Fruit fly (Drosophila melanogaster) whole organism, embryonic: ENCODE data around the gene Cwc25.

Experiments
- Ada2b ChIP-seq: fragments of 200-800 bp; sonication (Bioruptor generic); IDR thresholded peaks from 2 replicates; pipeline ENCODE4 v1.3.6; 2022; ENCODE audit warnings: missing biosample characterization, missing genetic modification characterization
- Atf-2 ChIP-seq: fragments of 200-800 bp; sonication (Bioruptor generic); optimal IDR thresholded peaks from 2 replicates; lab custom pipeline; 2016; ENCODE audit warnings: missing biosample characterization, missing genetic modification characterization
- CG10274 ChIP-seq: fragments of 200-800 bp; sonication (Bioruptor generic); optimal IDR thresholded peaks from 3 replicates; lab custom pipeline; 2017; ENCODE audit warnings: missing biosample characterization, mild to moderate bottlenecking, missing genetic modification characterization
- CG10462 ChIP-seq: fragments of 200-800 bp; sonication (Bioruptor generic); optimal IDR thresholded peaks from 2 replicates; lab custom pipeline; 2016; ENCODE audit warnings: missing biosample characterization, missing genetic modification characterization
- CG10543 ChIP-seq: fragments of 200-800 bp; sonication (Bioruptor generic); optimal IDR thresholded peaks from 3 replicates; lab custom pipeline; 2017; ENCODE audit warnings: missing biosample characterization, mild to moderate bottlenecking, missing genetic modification characterization, moderate library complexity
- CG11456 ChIP-seq: fragments of 200-800 bp; sonication (Bioruptor generic); IDR thresholded peaks from 3 replicates; pipeline ENCODE4 v1.3.6; 2022; ENCODE audit warnings: missing biosample characterization, missing genetic modification characterization
- CG17186 ChIP-seq: fragments of 200-800 bp; sonication (Bioruptor generic); optimal IDR thresholded peaks from 3 replicates; lab custom pipeline; 2017; ENCODE audit warnings: missing biosample characterization, missing genetic modification reagents, missing genetic modification characterization
- CG17359 ChIP-seq: fragments of 200-800 bp; sonication (Bioruptor generic); optimal IDR thresholded peaks from 3 replicates; lab custom pipeline; 2018; ENCODE audit warnings: missing biosample characterization, mild to moderate bottlenecking, missing genetic modification characterization, moderate library complexity
- CG17568 ChIP-seq: fragments of 200-800 bp; sonication (Bioruptor generic); optimal IDR thresholded peaks from 2 replicates; lab custom pipeline; 2018; ENCODE audit warnings: missing biosample characterization, mild to moderate bottlenecking, missing genetic modification characterization, moderate library complexity
- CG30403 ChIP-seq: fragments of 200-800 bp; sonication (Bioruptor generic); optimal IDR thresholded peaks from 3 replicates; lab custom pipeline; 2016; ENCODE audit warnings: missing biosample characterization, missing genetic modification characterization
- CG32767 ChIP-seq: fragments of 200-800 bp; sonication (Bioruptor generic); IDR thresholded peaks from 2 replicates; pipeline ENCODE4 v1.3.6; 2022; ENCODE audit warnings: missing biosample characterization, missing genetic modification characterization
- CG33213 ChIP-seq: fragments of 200-800 bp; sonication (Bioruptor generic); optimal IDR thresholded peaks from 3 replicates; lab custom pipeline; 2016; ENCODE audit warnings: missing biosample characterization, missing genetic modification characterization
- CG42726 ChIP-seq: fragments of 200-800 bp; sonication (Bioruptor generic); IDR thresholded peaks from 2 replicates; pipeline ENCODE4 v1.3.6; 2022; ENCODE audit warnings: missing biosample characterization, missing genetic modification characterization; ENCODE audit not compliant: partially characterized antibody
- CG5180 ChIP-seq: fragments of 200-800 bp; sonication (Bioruptor generic); optimal IDR thresholded peaks from 3 replicates; lab custom pipeline; 2017; ENCODE audit warnings: missing biosample characterization, missing genetic modification characterization, mild to moderate bottlenecking, moderate library complexity, missing genetic modification reagents
- CG5953 ChIP-seq: fragments of 200-800 bp; sonication (Bioruptor generic); IDR thresholded peaks from 2 replicates; pipeline ENCODE4 v1.3.6; 2022; ENCODE audit warnings: missing biosample characterization, missing genetic modification characterization
- CG6272 ChIP-seq: fragments of 200-800 bp; sonication (Bioruptor generic); IDR thresholded peaks from 2 replicates; pipeline ENCODE4 v1.3.6; 2022; ENCODE audit warnings: missing biosample characterization, missing genetic modification characterization
- CG6791 ChIP-seq: fragments of 200-800 bp; sonication (Bioruptor generic); IDR thresholded peaks from 3 replicates; pipeline ENCODE4 v1.3.6; 2022; ENCODE audit warnings: missing biosample characterization, missing genetic modification characterization; ENCODE audit not compliant: partially characterized antibody
- CG6854 ChIP-seq: fragments of 200-800 bp; sonication (Bioruptor generic); optimal IDR thresholded peaks from 3 replicates; lab custom pipeline; 2017; ENCODE audit warnings: missing biosample characterization, mild to moderate bottlenecking, missing genetic modification characterization
- CG7987 ChIP-seq: fragments of 200-800 bp; sonication (Bioruptor generic); optimal IDR thresholded peaks from 2 replicates; lab custom pipeline; 2018; ENCODE audit warnings: missing biosample characterization, mild to moderate bottlenecking, missing genetic modification characterization, moderate library complexity
- CG8388 ChIP-seq: fragments of 200-800 bp; sonication (Bioruptor generic); optimal IDR thresholded peaks from 2 replicates; lab custom pipeline; 2019; ENCODE audit warnings: missing biosample characterization, mild to moderate bottlenecking, missing genetic modification characterization, moderate library complexity
- CG9797 ChIP-seq: fragments of 200-800 bp; sonication (Bioruptor generic); optimal IDR thresholded peaks from 3 replicates; lab custom pipeline; 2018; ENCODE audit warnings: missing biosample characterization, mild to moderate bottlenecking, missing genetic modification characterization
- Dad ChIP-seq: fragments of 200-800 bp; sonication (Bioruptor generic); optimal IDR thresholded peaks from 3 replicates; lab custom pipeline; 2016; ENCODE audit warnings: missing biosample characterization, missing genetic modification characterization
- Dip3 ChIP-seq: fragments of 200-800 bp; sonication (Bioruptor generic); optimal IDR thresholded peaks from 3 replicates; lab custom pipeline; 2016; ENCODE audit warnings: missing biosample characterization, missing genetic modification characterization
- MBD-R2 ChIP-seq: fragments of 200-800 bp; sonication (Bioruptor generic); IDR thresholded peaks from 2 replicates; pipeline ENCODE4 v1.3.6; 2022; ENCODE audit warnings: missing biosample characterization, missing genetic modification characterization
- Mrtf ChIP-seq: fragments of 200-800 bp; sonication (Bioruptor generic); IDR thresholded peaks from 3 replicates; pipeline ENCODE4 v1.3.6; 2022; ENCODE audit warnings: missing biosample characterization, missing genetic modification characterization
- Myb ChIP-seq: fragments of 200-800 bp; sonication (Bioruptor generic); optimal IDR thresholded peaks from 2 replicates; lab custom pipeline; 2016; ENCODE audit warnings: missing biosample characterization, missing genetic modification characterization
- NC2α ChIP-seq: fragments of 200-800 bp; sonication (Bioruptor generic); optimal IDR thresholded peaks from 2 replicates; lab custom pipeline; 2016; ENCODE audit warnings: missing biosample characterization, missing genetic modification characterization
- Neu2 ChIP-seq: fragments of 200-800 bp; sonication (Bioruptor generic); optimal IDR thresholded peaks from 3 replicates; lab custom pipeline; 2016; ENCODE audit warnings: missing biosample characterization, missing genetic modification characterization, borderline replicate concordance
- Opbp ChIP-seq: fragments of 200-800 bp; sonication (Bioruptor generic); IDR thresholded peaks from 3 replicates; pipeline ENCODE4 v1.3.6; 2022; ENCODE audit warnings: missing biosample characterization, missing genetic modification characterization; ENCODE audit not compliant: partially characterized antibody
- Pdp1 ChIP-seq, 2 experiments: fragments of 200-800 bp; sonication (Bioruptor generic); optimal IDR thresholded peaks; 3 replicates each; lab custom pipeline; 2016; ENCODE audit warnings: missing biosample characterization in 2 of 2, missing genetic modification characterization in 2 of 2, mild to moderate bottlenecking in 1 of 2, moderate library complexity in 1 of 2
- Usf ChIP-seq: fragments of 200-800 bp; sonication (Bioruptor generic); optimal IDR thresholded peaks from 2 replicates; lab custom pipeline; 2017; ENCODE audit warnings: missing genotype, missing biosample characterization, missing genetic modification characterization
- Xrp1 ChIP-seq: fragments of 200-800 bp; sonication (Bioruptor generic); IDR thresholded peaks from 2 replicates; pipeline ENCODE4 v1.3.6; 2022; ENCODE audit warnings: missing biosample characterization, missing genetic modification characterization
- ab ChIP-seq: fragments of 200-800 bp; sonication (Bioruptor generic); optimal IDR thresholded peaks from 2 replicates; lab custom pipeline; 2016; ENCODE audit warnings: missing biosample characterization, missing genetic modification characterization
- amos ChIP-seq: fragments of 200-800 bp; sonication (Bioruptor generic); IDR thresholded peaks from 2 replicates; pipeline ENCODE4 v1.3.6; 2022; ENCODE audit warnings: missing biosample characterization, missing genetic modification characterization; ENCODE audit not compliant: partially characterized antibody
- bcd ChIP-seq: fragments of 200-800 bp; sonication (Bioruptor generic); optimal IDR thresholded peaks from 2 replicates; lab custom pipeline; 2017; ENCODE audit warnings: missing biosample characterization, mild to moderate bottlenecking, missing genetic modification characterization
- caup ChIP-seq: fragments of 200-800 bp; sonication (Bioruptor generic); optimal IDR thresholded peaks from 3 replicates; lab custom pipeline; 2017; ENCODE audit warnings: missing biosample characterization, mild to moderate bottlenecking, missing genetic modification characterization, moderate library complexity; ENCODE audit not compliant: severe bottlenecking
- crc ChIP-seq: fragments of 200-800 bp; sonication (Bioruptor generic); optimal IDR thresholded peaks from 2 replicates; lab custom pipeline; 2016; ENCODE audit warnings: missing biosample characterization, missing genetic modification characterization
- da ChIP-seq: fragments of 200-800 bp; sonication (Bioruptor generic); optimal IDR thresholded peaks from 2 replicates; lab custom pipeline; 2016; ENCODE audit warnings: missing biosample characterization, missing genetic modification characterization
- dmrt11E ChIP-seq: fragments of 200-800 bp; sonication (Bioruptor generic); optimal IDR thresholded peaks from 3 replicates; lab custom pipeline; 2018; ENCODE audit warnings: missing biosample characterization, mild to moderate bottlenecking, missing genetic modification characterization, moderate library complexity
- hbn ChIP-seq: fragments of 200-800 bp; sonication (Bioruptor generic); IDR thresholded peaks from 2 replicates; pipeline ENCODE4 v1.3.6; 2022; ENCODE audit warnings: missing biosample characterization, missing genetic modification characterization; ENCODE audit not compliant: partially characterized antibody
- luna ChIP-seq: fragments of 200-800 bp; sonication (Bioruptor generic); optimal IDR thresholded peaks from 2 replicates; lab custom pipeline; 2016; ENCODE audit warnings: missing biosample characterization, missing genetic modification characterization
- nom ChIP-seq: fragments of 200-800 bp; sonication (Bioruptor generic); optimal IDR thresholded peaks from 2 replicates; lab custom pipeline; 2017; ENCODE audit warnings: missing biosample characterization, missing genetic modification characterization, mild to moderate bottlenecking, moderate library complexity, missing genetic modification reagents
- rib ChIP-seq: fragments of 200-800 bp; sonication (Bioruptor generic); IDR thresholded peaks from 2 replicates; pipeline ENCODE4 v1.3.6; 2022; ENCODE audit warnings: missing biosample characterization, missing genetic modification characterization
- slp2 ChIP-seq: fragments of 200-800 bp; sonication (Bioruptor generic); optimal IDR thresholded peaks from 2 replicates; lab custom pipeline; 2016; ENCODE audit warnings: missing biosample characterization, missing genetic modification characterization
- stc ChIP-seq: fragments of 200-800 bp; sonication (Bioruptor generic); IDR thresholded peaks from 2 replicates; pipeline ENCODE4 v1.3.6; 2022; ENCODE audit warnings: missing biosample characterization, missing genetic modification characterization
- stwl ChIP-seq: fragments of 200-800 bp; sonication (Bioruptor generic); optimal IDR thresholded peaks from 3 replicates; lab custom pipeline; 2018; ENCODE audit warnings: missing biosample characterization, mild to moderate bottlenecking, missing genetic modification characterization, moderate library complexity
- ttk ChIP-seq: fragments of 200-800 bp; sonication (Bioruptor generic); IDR thresholded peaks from 2 replicates; pipeline ENCODE4 v2.1.2; 2022; ENCODE audit warnings: missing biosample characterization, missing genetic modification characterization
- wdn ChIP-seq: fragments of 200-800 bp; sonication (Bioruptor generic); IDR thresholded peaks from 2 replicates; pipeline ENCODE4 v1.3.6; 2022; ENCODE audit warnings: missing biosample characterization, missing genetic modification characterization
- yki ChIP-seq: fragments of >200 bp; optimal IDR thresholded peaks from 3 replicates; lab custom pipeline; 2018
- zfh2 ChIP-seq: fragments of 200-800 bp; sonication (Bioruptor generic); optimal IDR thresholded peaks from 2 replicates; lab custom pipeline; 2016; ENCODE audit warnings: missing biosample characterization, missing genetic modification characterization

The Cwc25 gene

dm6 chr2L:2769476-2770185 lies 24.7 kb downstream of the Cwc25 start, which contains the start of the genes colt and HINT1 (continued):
- TF ChIP-seq Neu2 (GFP tag; lab: Kevin White, UChicago), result no peak
- no peak for TF ChIP-seq Dad (GFP tag; lab: Kevin White, UChicago)
- TF ChIP-seq Myb (GFP tag; lab: Kevin White, UChicago), result peak; percentile 28
- peak; percentile 53 for TF ChIP-seq amos (GFP tag; lab: Robert Waterston, UW)
- no peak for TF ChIP-seq CG8388 (GFP tag; lab: Kevin White, UChicago)
- TF ChIP-seq Dip3, result no peak
- TF ChIP-seq Ada2b (GFP tag; lab: Robert Waterston, UW), result no peak
- no peak for TF ChIP-seq CG5180 (GFP tag; lab: Kevin White, UChicago)
- TF ChIP-seq crc (GFP tag; lab: Kevin White, UChicago), result no peak
- peak; percentile 96 for TF ChIP-seq MBD-R2
- peak; percentile 6 for TF ChIP-seq dmrt11E (tag; lab: Kevin White, UChicago)
- no peak for TF ChIP-seq CG17568 (GFP tag; lab: Kevin White, UChicago)
- TF ChIP-seq wdn (GFP tag; lab: Robert Waterston, UW), result no peak
- TF ChIP-seq CG11456, result no peak
- TF ChIP-seq CG6791, result peak; percentile 44; the same call in 1 of the 3 replicates
- no peak for TF ChIP-seq yki (lab: Kevin White, UChicago)
- TF ChIP-seq Opbp (GFP tag; lab: Robert Waterston, UW), result peak; percentile 47; the same call in 1 of the 3 replicates
- TF ChIP-seq CG42726 (GFP tag; lab: Robert Waterston, UW), result 0 out of 2 replicates have a peak, but pooled peaks have one; percentile 42
- TF ChIP-seq stwl (tag; lab: Kevin White, UChicago), result peak; percentile 80
- no peak for TF ChIP-seq CG30403 (GFP tag; lab: Kevin White, UChicago)
- TF ChIP-seq CG6272, result no peak
- no peak for TF ChIP-seq stc (GFP tag; lab: Robert Waterston, UW)
- peak; percentile 45 for TF ChIP-seq CG17186
- TF ChIP-seq Pdp1 (GFP tag; optimal IDR thresholded peaks at IDR 0.05; lab: Kevin White, UChicago), result peak in 1 of 2 experiments; percentile 95
- TF ChIP-seq NC2α (GFP tag; lab: Kevin White, UChicago), result no peak
- TF ChIP-seq CG10543 (GFP tag; lab: Kevin White, UChicago), result peak; percentile 0
- no peak for TF ChIP-seq caup
- TF ChIP-seq CG5953 (GFP tag; lab: Robert Waterston, UW), result no peak
- no peak for TF ChIP-seq ab (GFP tag; lab: Kevin White, UChicago)
- peak; percentile 99 for TF ChIP-seq nom (GFP tag; lab: Kevin White, UChicago)
- peak; percentile 74 for TF ChIP-seq CG9797
- TF ChIP-seq hbn (GFP tag; lab: Robert Waterston, UW), result no peak
- TF ChIP-seq Atf-2 (GFP tag; lab: Kevin White, UChicago), result no peak
- no peak for TF ChIP-seq CG17359
- TF ChIP-seq CG10462 (GFP tag; lab: Kevin White, UChicago), result no peak
- TF ChIP-seq CG7987 (GFP tag; lab: Kevin White, UChicago), result no peak
- no peak for TF ChIP-seq CG32767 (GFP tag; lab: Robert Waterston, UW)
- no peak for TF ChIP-seq da
- TF ChIP-seq CG33213 (GFP tag; lab: Kevin White, UChicago), result peak; percentile 53
- TF ChIP-seq CG6854, result no peak
- TF ChIP-seq Mrtf (GFP tag; lab: Robert Waterston, UW), result no peak
- TF ChIP-seq slp2 (GFP tag; lab: Kevin White, UChicago), result no peak
- TF ChIP-seq luna (GFP tag; lab: Kevin White, UChicago), result no peak
- no peak for TF ChIP-seq bcd (GFP tag; lab: Kevin White, UChicago)
- TF ChIP-seq ttk (GFP tag; lab: Robert Waterston, UW), result no peak
- TF ChIP-seq zfh2 (GFP tag; lab: Kevin White, UChicago), result no peak
- no peak for TF ChIP-seq rib (GFP tag; lab: Robert Waterston, UW)
- no peak for TF ChIP-seq CG10274 (GFP tag; lab: Kevin White, UChicago)
- TF ChIP-seq Usf, result no peak
- no peak for TF ChIP-seq Xrp1 (GFP tag; lab: Robert Waterston, UW)
